Worm (Caenorhabditis elegans) whole organism, L4/young adult: ENCODE results near the gene K10G6.9.

Experiments
- W03F9.2 ChIP-seq: fragments of 150-350 bp; optimal IDR thresholded peaks from 2 replicates; lab custom pipeline; 2014; ENCODE audit warnings: missing biosample characterization, missing genetic modification characterization
- dao-5 ChIP-seq: sonication (generic microtip); optimal IDR thresholded peaks from 2 replicates; lab custom pipeline; 2016; ENCODE audit warnings: missing genotype, missing genetic modification characterization, moderate library complexity, missing compliant biosample characterization
- him-1 ChIP-seq: sonication (generic microtip); optimal IDR thresholded peaks from 2 replicates; lab custom pipeline; 2016; ENCODE audit warnings: missing genotype, missing genetic modification reagents, missing genetic modification characterization, missing compliant biosample characterization

DNA sequence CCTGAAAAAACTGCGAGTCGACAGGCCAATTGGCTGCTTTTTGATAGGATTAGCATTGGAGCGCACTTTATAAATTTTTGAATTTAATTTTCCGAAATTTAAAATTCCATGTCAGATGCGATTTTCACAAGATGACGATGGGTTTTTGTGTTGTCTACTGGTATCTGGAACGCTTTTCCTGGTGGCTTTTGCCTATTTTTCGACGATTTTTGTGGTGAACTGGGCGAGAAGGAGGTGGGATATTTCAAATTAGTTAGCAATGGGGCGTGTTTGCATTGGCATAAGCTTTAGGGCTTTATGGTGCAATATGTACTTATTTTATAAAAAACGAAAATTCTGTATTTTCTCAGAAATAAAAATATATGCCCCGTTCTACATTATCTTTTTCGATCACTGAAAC lies at the start of gene K10G6.9:
- no peak for TF ChIP-seq W03F9.2 (tag; lab: Kevin White, UChicago)
- TF ChIP-seq him-1 (tag; lab: Kevin White, UChicago): no peak
- TF ChIP-seq dao-5 (tag; lab: Kevin White, UChicago): no peak
